Worm (Caenorhabditis elegans) whole organism, L4/young adult: ENCODE measurements around the gene C05C10.2.

Experiments used
- dao-5 ChIP-seq: sonication (generic microtip); optimal IDR thresholded peaks from 2 replicates; lab custom pipeline; 2016; ENCODE audit warnings: missing genotype, missing genetic modification characterization, moderate library complexity, missing compliant biosample characterization
- him-1 ChIP-seq: sonication (generic microtip); optimal IDR thresholded peaks from 2 replicates; lab custom pipeline; 2016; ENCODE audit warnings: missing genotype, missing genetic modification reagents, missing genetic modification characterization, missing compliant biosample characterization

- TF ChIP-seq dao-5 (tag; lab: Kevin White, UChicago) (no peak), him-1 (tag; lab: Kevin White, UChicago) (no peak)
These were observed 17.6 kb upstream of the C05C10.2 start for ce11 chrII:9904459-9904858.
